Fruit fly (Drosophila melanogaster): Measurements from ENCODE around the gene CG14079.

CG14079 gene

DNA sequence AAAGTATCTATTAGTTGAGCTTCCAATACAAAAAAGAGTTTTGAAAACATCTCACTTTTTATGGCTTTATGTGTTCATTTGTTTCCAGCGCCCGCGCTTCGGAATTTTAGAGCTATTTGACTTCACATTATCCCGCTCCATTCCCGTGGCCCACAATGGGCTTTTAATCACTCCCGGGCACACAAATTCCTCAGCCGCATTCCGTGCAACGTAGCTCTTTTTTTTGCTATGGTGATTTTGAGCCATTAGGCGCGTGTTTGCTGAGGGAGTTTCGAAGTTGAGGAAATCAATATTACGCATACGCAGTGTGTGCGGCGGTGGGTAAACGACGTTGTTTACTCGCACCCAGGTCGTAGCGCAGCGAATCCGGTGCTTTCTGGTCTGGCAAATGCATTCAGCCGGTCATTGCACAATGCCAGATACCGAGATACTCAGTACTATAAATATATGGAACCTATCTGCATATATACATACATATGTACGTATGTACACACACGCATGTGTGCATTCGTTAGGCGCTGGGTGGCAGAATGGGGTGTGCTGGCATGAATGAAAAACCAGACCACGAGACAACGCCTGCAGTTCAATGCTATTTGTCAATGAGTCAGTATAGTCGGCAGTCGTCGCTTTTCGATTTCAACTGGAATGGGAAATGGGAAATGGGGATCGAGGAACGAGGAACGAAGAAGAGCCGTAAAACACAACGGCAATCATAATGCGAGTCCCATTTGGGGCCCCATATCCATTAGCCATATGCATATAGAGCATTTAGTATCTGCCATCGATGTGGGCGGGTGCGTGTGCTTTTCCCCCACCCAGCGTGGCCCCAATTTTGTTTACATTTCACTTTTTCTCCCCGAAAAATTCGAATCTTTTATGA is 24.5 kb upstream of the CG14079 start:
- no peak for TF ChIP-seq CG17801 (GFP tag; optimal IDR thresholded peaks at IDR 0.05; ENCODE audit: partially characterized antibody)

DNA sequence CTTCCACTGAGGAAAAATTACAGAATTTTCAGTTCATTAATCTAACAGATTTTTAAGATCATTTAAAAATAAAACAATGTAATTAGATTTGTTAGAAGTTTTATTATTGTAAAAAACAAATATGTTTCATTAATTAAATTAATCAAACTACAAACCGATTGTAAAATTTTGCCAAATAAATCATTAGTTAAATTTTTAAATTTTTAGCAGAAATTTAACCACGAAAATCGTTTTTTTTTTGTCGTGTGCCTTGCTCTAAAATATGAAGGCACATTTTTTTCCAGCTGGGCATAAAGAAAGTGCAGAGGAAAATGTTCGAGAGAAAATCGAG is 23.9 kb upstream of the CG14079 start:
- no peak for TF ChIP-seq CG17801 (GFP tag; optimal IDR thresholded peaks at IDR 0.05; ENCODE audit: partially characterized antibody)

DNA sequence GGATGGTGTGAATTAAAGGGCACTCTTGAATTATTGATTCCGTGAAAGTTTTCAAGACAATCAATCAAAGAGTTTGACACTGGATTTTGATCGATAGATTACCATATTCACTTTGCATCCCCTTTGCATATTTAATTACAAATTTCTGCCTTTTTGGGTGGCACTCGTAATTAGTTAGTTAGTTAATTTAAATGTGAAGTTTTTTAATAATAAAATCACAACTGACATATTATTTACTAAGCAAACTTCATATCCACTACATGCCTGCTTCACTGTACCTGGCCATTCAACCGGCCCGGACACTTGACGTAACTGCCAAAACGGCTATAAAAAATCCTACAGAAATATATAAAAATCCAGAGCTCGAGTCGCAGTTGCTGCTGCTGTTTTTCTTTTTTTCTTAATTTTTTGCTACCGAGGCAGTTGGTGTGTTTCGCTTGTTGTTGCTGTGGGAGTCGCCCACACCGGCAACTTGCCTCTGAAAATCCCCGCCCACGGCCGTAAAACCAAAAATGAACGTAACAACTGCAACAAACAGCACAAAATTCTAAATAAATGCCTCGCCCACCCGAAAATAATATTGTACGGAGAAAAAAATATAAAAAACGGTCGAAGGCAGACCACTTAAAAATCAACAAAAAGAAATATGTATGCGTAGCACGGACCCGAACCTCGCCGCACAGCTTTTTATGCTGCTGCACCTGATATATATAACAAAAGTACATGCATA is 23.0 kb upstream of the CG14079 start:
- no peak for TF ChIP-seq CG17801 (GFP tag; optimal IDR thresholded peaks at IDR 0.05; ENCODE audit: partially characterized antibody)

DNA sequence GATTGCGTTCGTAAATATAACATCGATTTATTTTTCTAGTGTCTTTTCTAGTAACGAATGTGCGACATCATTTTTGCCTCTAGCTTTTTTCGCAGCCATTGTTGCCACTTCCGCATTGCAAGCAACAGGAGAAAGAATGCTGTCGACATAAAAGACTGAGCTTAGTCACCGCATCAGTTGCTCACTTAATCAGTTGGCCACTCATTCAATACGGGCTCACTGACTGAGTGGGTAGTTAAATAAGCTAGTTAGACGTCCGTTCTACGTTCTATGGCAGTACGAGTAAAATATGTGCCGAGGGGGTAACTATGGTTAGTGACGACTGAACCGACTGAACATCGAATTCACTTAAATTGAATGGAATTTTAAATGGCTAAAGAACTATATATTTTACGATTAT is 21.8 kb upstream of the CG14079 start:
- no peak for TF ChIP-seq CG17801 (GFP tag; optimal IDR thresholded peaks at IDR 0.05; ENCODE audit: partially characterized antibody)

DNA sequence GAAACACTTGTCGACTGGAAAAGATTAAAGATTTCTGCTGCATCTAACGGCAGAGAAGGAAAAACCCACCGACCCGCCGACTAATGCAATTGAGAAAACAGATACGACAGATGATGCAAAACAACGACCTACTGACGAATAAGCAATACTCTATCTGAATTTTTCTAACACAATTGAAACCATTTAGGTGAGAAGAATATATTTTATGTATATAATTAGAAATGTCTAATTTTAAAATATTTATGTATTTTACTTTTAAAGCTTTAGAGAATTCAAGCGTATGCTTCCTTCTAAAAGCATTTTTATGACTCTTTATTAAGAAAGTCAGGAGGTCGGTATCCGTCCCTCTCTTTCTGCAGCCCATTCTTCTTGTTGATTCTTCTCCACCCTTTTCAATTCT is 19.4 kb upstream of the CG14079 start:
- TF ChIP-seq CG17801 (GFP tag; optimal IDR thresholded peaks at IDR 0.05; ENCODE audit: partially characterized antibody), result no peak

DNA sequence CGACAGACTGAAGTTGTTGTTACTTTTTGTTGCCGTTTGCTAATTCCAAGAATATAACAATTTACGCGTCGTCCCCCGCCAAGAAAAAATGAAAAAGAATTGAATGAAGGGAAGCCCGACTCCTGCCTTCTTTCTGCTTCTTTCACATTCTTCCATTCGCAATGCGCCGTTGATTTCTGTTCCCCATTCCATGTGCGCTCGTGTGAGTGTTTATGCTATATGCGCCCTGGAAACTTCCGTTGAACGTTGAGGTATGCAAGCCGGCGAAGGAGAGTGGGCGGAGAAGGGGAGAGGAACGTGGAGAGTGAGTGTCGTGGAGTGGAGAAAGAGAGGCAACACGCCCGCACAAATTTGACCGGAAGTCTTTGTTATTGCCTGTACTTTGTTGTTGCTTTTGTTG is 18.7 kb upstream of the CG14079 start:
- TF ChIP-seq CG17801 (GFP tag; optimal IDR thresholded peaks at IDR 0.05; ENCODE audit: partially characterized antibody), result no peak

DNA sequence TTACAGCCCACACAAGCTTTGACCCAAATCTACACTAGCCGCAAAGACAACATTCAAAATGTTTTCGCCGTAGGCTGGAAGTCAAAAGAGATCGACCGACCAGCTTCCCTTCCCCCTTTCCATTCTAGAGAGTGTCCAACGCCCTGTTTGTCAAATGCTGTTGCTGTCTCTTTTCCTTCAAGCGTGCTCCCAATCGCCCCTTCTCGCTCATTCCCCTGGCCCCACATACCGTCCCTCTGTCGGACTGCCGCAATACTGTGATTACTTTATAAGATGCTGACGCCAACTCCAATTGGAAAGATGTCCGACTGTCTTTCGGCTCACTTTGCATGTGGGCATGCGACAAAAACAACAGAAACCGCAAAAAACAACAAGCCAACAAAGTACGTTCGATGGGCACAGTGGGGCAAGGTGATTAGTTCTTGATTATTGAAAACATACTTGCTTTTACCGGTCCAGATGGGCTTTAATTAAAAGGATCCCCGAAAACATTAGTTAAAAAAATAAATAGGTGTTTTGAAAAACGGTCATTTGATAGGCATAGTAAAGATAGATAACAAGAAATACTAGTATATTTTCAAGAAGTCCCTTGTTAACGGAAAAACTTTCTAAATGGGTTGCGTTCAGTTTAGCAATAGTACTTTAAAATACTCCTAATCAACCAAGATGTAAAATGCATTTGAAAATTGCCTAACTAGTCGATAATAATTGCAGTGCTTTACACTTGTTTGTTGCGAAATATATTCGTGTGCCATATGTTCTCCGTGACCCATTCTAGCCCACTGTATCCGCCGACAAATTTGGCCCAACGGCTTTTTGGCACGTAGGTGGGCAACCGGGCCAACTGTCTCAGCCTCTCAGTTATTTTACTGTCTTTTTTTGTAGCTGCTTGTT is 17.8 kb upstream of the CG14079 start:
- TF ChIP-seq CG17801 (GFP tag; optimal IDR thresholded peaks at IDR 0.05; ENCODE audit: partially characterized antibody), result peak; percentile 14

DNA sequence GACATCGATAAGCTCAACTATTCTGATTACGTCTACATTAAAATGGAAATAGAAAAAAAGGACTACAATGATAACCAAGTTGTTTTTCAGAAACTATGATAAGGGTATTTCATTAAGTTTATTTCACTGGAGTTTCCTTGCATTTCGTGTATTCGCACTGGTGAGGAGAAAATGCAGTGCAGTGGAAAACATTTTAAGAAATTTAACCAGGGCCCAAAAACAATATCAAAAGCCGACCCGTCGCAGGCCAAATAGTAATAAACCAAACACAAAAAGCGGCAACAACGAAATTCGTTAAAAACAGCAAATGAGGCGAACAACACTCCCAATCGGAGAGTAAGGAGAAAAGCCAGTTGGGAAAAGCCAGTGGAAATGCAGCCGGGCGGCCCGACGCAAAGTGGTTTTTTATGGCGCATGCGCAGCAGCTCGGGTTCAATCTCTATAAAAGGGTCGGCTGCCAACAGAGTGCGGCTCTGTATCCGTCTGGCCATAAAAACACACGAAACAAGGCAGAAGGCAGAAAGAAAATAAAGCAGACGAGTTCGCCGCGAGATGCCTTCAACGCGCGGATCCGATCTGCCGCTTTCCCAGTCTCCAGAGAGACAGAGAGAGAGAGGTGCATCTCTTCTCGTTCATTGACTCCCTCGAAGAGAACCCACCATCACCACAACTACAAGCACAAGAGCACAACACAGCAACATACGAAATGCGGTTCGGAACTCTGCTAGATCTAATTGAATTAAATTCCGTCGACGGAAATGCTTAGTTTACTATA is 16.7 kb upstream of the CG14079 start:
- TF ChIP-seq CG17801 (GFP tag; optimal IDR thresholded peaks at IDR 0.05; ENCODE audit: partially characterized antibody), result no peak

DNA sequence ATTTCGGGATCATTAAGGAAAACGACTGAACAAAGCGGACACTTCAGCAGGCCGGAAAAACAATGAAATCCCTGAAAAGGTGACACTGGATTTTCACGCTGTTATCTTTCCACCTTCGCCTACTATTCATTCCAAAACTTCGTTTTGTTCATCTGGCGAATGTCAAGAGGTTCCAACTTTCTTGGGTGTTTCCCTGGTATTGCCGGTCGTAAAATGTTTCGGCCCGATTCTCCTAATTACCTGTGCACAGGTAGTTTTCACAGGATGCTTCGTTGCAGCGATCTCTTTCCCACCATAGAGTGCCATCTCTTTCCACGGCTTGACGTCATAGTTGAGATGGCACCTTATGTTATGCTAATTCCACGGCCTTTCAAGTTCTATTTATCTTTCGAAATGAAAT is 14.7 kb upstream of the CG14079 start:
- no peak for TF ChIP-seq CG17801 (GFP tag; optimal IDR thresholded peaks at IDR 0.05; ENCODE audit: partially characterized antibody)

DNA sequence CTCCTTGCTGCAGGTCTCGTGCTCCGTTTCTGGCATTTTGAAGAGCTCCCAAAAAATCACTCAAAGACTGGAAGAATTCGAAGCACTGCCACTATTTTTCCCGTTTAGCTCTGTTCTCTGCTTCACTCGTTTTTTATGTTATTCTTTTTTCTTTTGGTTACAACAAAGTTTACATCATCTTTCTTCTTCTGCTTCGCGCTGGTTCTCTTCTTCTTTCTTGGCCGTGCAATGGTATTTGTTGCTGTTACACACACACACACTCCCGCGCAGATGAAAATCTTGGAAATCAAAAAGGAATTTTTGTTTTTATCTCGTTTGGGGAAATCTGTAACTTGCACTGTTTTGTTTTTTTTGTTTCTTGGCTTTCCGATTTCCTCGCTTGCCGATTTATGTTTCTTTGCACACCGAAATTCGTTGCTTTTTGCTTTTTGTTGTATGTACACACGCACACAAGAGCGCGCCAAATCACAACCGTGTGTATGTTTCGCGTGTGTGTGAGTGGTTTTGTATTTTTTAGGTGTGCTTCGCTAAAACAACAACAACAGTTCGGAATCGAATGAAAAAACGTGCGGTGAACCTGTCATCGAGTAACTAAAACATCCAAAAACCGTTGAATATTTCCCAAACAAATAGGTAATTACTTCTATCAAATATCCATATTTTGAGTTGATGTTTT is 12.0 kb upstream of the CG14079 start:
- no peak for TF ChIP-seq CG17801 (GFP tag; optimal IDR thresholded peaks at IDR 0.05; ENCODE audit: partially characterized antibody)

DNA sequence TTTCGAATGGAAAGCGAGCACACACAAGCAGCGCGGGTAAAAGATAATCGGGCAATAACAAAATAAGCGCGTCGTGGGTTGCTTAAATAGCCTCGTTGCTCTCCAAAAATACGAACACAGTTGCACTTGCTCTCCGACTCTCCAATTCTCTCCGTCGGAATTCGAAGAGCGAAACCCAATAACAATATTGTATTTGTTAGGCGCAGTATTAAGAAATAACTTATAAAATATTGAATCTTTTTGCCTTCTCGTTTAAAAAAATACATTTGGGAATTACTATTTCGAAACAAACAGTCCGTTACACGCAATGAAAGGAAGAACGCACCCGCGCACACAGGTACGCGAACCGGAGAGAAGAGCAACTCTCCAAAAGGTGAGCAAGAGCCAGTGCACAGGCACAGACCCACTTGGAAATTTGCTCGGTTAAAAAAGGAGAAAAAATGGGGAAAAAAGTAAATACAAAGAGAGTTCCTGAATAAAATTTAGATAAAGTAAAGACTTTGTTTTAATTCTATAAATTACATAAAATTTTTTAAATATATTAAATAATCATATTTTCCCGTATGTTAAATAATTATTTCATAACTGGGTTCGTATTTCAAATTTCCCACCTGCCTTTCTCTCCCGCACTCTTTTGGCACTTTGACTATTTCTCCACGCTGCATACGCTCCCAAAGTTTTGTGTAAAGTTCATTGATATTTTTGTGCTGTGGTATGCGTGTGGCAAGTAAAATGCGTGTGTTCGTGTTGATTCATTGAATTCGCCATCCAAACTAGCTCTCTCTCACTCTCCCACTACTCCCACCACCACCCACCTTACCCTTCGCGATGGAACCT is 11.2 kb upstream of the CG14079 start, which contains the start of gene Mkp3:
TSS of gene Mkp3 (minus strand) at position 63 of the 837 bp plus-strand sequence.
- peak; percentile 91 for TF ChIP-seq CG17801 (GFP tag; optimal IDR thresholded peaks at IDR 0.05; ENCODE audit: partially characterized antibody)

DNA sequence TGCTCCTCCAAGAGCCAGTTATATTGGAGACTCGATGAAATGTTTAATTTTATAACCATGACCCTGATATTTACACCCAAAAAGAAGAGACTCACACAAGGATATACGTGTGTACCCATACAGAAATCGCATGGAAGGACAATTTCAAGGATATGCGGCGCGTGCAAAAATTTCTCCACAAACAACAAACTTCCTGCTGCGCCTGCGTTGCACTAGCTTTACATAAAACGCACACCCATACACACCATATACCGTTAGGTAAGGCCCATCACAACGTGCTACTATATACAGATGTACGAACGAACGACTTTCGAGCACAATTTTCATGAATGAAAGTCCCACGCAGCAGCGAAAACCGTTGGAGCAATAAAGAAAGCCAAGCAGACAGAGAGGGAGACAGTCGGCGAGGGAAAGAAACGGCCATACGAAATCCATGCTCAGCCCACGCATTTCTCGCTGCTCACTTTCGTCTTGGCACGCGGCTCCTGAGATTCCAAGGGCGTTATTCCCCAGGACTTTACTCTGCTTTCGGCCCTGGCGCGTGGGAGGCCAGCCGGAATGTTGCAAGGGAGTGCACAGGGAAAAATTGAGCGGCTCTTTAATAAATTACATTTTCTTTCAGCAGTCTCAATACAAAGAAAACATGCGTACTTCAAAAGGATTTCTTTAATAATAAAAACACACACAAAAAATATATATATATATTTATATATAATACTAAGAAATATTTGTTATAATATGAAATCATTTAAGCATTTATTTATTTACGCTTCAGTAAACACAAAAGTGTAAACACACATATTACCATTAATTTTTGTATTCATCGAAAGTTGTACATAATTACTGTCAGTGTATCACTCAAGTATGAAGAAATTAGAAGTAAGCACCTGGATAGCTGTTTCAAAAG is 10.2 kb upstream of the CG14079 start:
- no peak for TF ChIP-seq CG17801 (GFP tag; optimal IDR thresholded peaks at IDR 0.05; ENCODE audit: partially characterized antibody)
